Worm (Caenorhabditis elegans) whole organism, L2 larva: Measurements from ENCODE around the gene symk-1.

Experiments
- R02D3.7 ChIP-seq: fragments of 150-350 bp; optimal IDR thresholded peaks from 2 replicates; lab custom pipeline; 2014; ENCODE audit warnings: missing biosample characterization, missing genetic modification characterization
- Y55F3AM.14 ChIP-seq: fragments of 200-800 bp; sonication (Bioruptor generic); optimal IDR thresholded peaks from 2 replicates; lab custom pipeline; 2018; ENCODE audit warnings: mild to moderate bottlenecking, missing genetic modification characterization, missing compliant biosample characterization
- alr-1 ChIP-seq: fragments of 150-350 bp; optimal IDR thresholded peaks from 2 replicates; lab custom pipeline; 2014; ENCODE audit warnings: missing biosample characterization, missing genetic modification characterization
- aly-2 ChIP-seq: fragments of 150-350 bp; optimal IDR thresholded peaks from 2 replicates; lab custom pipeline; 2014; ENCODE audit warnings: missing biosample characterization, missing genetic modification characterization
- ama-1 ChIP-seq: fragments of 150-350 bp; optimal IDR thresholded peaks from 2 replicates; lab custom pipeline; 2018; ENCODE audit warnings: inconsistent platforms
- ceh-16 ChIP-seq: fragments of 150-350 bp; optimal IDR thresholded peaks from 2 replicates; lab custom pipeline; 2014; ENCODE audit warnings: missing biosample characterization, missing genetic modification characterization
- ceh-82 ChIP-seq: fragments of 150-350 bp; optimal IDR thresholded peaks from 2 replicates; lab custom pipeline; 2014; ENCODE audit warnings: missing biosample characterization, missing genetic modification characterization
- crh-2 ChIP-seq: sonication (generic microtip); optimal IDR thresholded peaks from 2 replicates; lab custom pipeline; 2017; ENCODE audit warnings: missing biosample characterization, missing genetic modification characterization
- dmd-4 ChIP-seq: sonication (generic microtip); optimal IDR thresholded peaks from 2 replicates; lab custom pipeline; 2017; ENCODE audit warnings: missing biosample characterization, missing genetic modification characterization
- elt-3 ChIP-seq: sonication (generic microtip); optimal IDR thresholded peaks from 2 replicates; lab custom pipeline; 2017; ENCODE audit warnings: missing biosample characterization, missing genetic modification characterization
- gmeb-1 ChIP-seq: fragments of 150-350 bp; optimal IDR thresholded peaks from 2 replicates; lab custom pipeline; 2014; ENCODE audit warnings: missing biosample characterization, missing genetic modification characterization
- lin-11 ChIP-seq: fragments of 150-350 bp; sonication (generic microtip); optimal IDR thresholded peaks from 2 replicates; lab custom pipeline; 2014; ENCODE audit warnings: missing biosample characterization, missing genetic modification characterization, inconsistent platforms, mixed read lengths
- lin-13 ChIP-seq: fragments of 150-350 bp; optimal IDR thresholded peaks from 2 replicates; lab custom pipeline; 2014; ENCODE audit warnings: missing biosample characterization, missing genetic modification reagents, missing genetic modification characterization
- lin-39 ChIP-seq: fragments of 150-350 bp; optimal IDR thresholded peaks from 2 replicates; lab custom pipeline; 2014; ENCODE audit warnings: missing biosample characterization, missing genetic modification reagents, missing genetic modification characterization
- lsy-2 ChIP-seq, 2 experiments: fragments of 150-350 bp in 1 of 2; sonication (generic microtip) in 1 of 2; optimal IDR thresholded peaks; 2 replicates each; lab custom pipeline; 2014 to 2017; ENCODE audit warnings: missing biosample characterization in 2 of 2, missing genetic modification characterization in 2 of 2
- mbf-1 ChIP-seq: sonication (generic microtip); optimal IDR thresholded peaks from 2 replicates; lab custom pipeline; 2017; ENCODE audit warnings: missing biosample characterization, missing genetic modification characterization
- mdl-1 ChIP-seq, 2 experiments: fragments of 150-350 bp in 1 of 2; sonication (generic microtip) in 1 of 2; optimal IDR thresholded peaks; 2 replicates each; lab custom pipeline; 2017; ENCODE audit warnings: missing biosample characterization in 2 of 2, missing genetic modification characterization in 2 of 2
- nhr-10 ChIP-seq: sonication (generic microtip); optimal IDR thresholded peaks from 2 replicates; lab custom pipeline; 2017; ENCODE audit warnings: missing biosample characterization, missing genetic modification characterization
- nhr-11 ChIP-seq: fragments of 150-350 bp; optimal IDR thresholded peaks from 2 replicates; lab custom pipeline; 2014; ENCODE audit warnings: missing biosample characterization, missing genetic modification characterization
- nhr-12 ChIP-seq: fragments of 150-350 bp; optimal IDR thresholded peaks from 2 replicates; lab custom pipeline; 2014; ENCODE audit warnings: missing biosample characterization, missing genetic modification characterization
- nhr-129 ChIP-seq: fragments of 150-350 bp; optimal IDR thresholded peaks from 2 replicates; lab custom pipeline; 2014; ENCODE audit warnings: missing biosample characterization, missing genetic modification characterization
- nhr-23 ChIP-seq: fragments of 150-350 bp; optimal IDR thresholded peaks from 2 replicates; lab custom pipeline; 2014; ENCODE audit warnings: missing biosample characterization, missing genetic modification reagents, missing genetic modification characterization
- nhr-237 ChIP-seq: fragments of 150-350 bp; optimal IDR thresholded peaks from 2 replicates; lab custom pipeline; 2014; ENCODE audit warnings: missing biosample characterization, missing genetic modification characterization
- nhr-25 ChIP-seq: fragments of 150-350 bp; sonication (generic microtip); optimal IDR thresholded peaks from 3 replicates; lab custom pipeline; 2014; ENCODE audit warnings: missing biosample characterization, missing genetic modification characterization
- nhr-6 ChIP-seq: fragments of 150-350 bp; optimal IDR thresholded peaks from 2 replicates; lab custom pipeline; 2014; ENCODE audit warnings: missing biosample characterization, missing genetic modification characterization
- nhr-77 ChIP-seq: fragments of 150-350 bp; optimal IDR thresholded peaks from 2 replicates; lab custom pipeline; 2014; ENCODE audit warnings: missing biosample characterization, missing genetic modification characterization
- sem-4 ChIP-seq: fragments of 150-350 bp; optimal IDR thresholded peaks from 2 replicates; lab custom pipeline; 2014; ENCODE audit warnings: missing biosample characterization, missing genetic modification reagents, missing genetic modification characterization
- sma-9 ChIP-seq, 2 experiments: fragments of 150-350 bp in 1 of 2; sonication (generic microtip) in 1 of 2; optimal IDR thresholded peaks; 2 replicates each; lab custom pipeline; 2014 to 2016; ENCODE audit warnings: missing genetic modification characterization in 2 of 2, mild to moderate bottlenecking in 1 of 2, missing biosample characterization in 1 of 2, missing compliant biosample characterization in 1 of 2, missing genetic modification reagents in 1 of 2, moderate library complexity in 1 of 2
- snpc-4 ChIP-seq: fragments of 150-350 bp; optimal IDR thresholded peaks from 2 replicates; lab custom pipeline; 2014; ENCODE audit warnings: missing biosample characterization, missing genetic modification characterization
- unc-39 ChIP-seq: fragments of 150-350 bp; optimal IDR thresholded peaks from 2 replicates; lab custom pipeline; 2014; ENCODE audit warnings: missing biosample characterization, missing genetic modification characterization
- unc-62 ChIP-seq: fragments of 150-350 bp; optimal IDR thresholded peaks from 2 replicates; lab custom pipeline; 2014; ENCODE audit warnings: missing biosample characterization, missing genetic modification reagents, missing genetic modification characterization
- zag-1 ChIP-seq: fragments of 150-350 bp; optimal IDR thresholded peaks from 2 replicates; lab custom pipeline; 2014; ENCODE audit warnings: missing biosample characterization, missing genetic modification characterization
- ztf-11 ChIP-seq: sonication (generic microtip); optimal IDR thresholded peaks from 2 replicates; lab custom pipeline; 2017; ENCODE audit warnings: missing biosample characterization, missing genetic modification characterization

symk-1 gene

DNA sequence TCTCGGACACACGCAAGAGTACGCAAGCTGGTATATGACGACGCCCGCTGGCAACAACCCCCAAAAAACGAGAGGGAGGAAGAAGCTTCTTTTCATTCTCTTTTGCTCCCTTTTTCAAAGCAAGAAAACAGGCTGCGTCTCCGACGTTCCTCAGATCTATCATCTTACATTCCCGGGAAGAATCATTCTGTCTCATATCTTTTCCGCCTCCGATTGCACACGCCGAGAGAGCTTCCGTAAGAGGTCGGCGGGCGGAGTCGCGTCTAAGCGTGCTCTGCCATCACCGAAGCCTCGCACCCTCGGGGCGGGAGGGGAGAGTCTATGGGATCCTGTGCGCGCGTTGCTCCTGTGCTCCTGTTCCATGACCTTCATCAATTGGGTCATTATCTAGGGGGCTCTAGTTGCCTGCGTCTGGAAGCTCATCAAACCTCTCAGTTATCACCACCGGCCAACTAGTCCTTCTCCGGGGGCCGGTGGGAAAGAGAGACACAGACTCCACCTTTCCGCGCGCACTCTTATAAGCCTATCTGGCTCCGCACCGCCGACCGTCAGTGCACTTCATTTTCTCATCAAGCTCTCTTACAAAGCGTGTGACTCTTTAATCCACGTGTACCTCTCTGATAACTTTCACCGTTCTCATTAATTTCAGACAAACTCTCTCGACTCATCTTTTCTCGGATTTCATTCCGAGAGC, 24.4 kb upstream of the symk-1 start, which contains the start of the genes slc-17.8 and asns-1:
slc-17.8 (minus strand) TSS at position 51 of the 694 bp plus-strand sequence.
asns-1 (plus strand) TSS at position 644 of the 694 bp plus-strand sequence.
- TF ChIP-seq mdl-1 (tag; optimal IDR thresholded peaks at IDR 0.05; lab: Kevin White, UChicago) = no peak
- no peak for TF ChIP-seq nhr-6 (tag; lab: Kevin White, UChicago)
- no peak for TF ChIP-seq R02D3.7 (tag; lab: Kevin White, UChicago)
- no peak for TF ChIP-seq zag-1
- TF ChIP-seq elt-3 (tag; lab: Kevin White, UChicago) = no peak
- TF ChIP-seq nhr-11 (tag; lab: Kevin White, UChicago) = no peak
- no peak for TF ChIP-seq ceh-16 (tag; lab: Kevin White, UChicago)
- no peak for TF ChIP-seq unc-39
- no peak for TF ChIP-seq ceh-82 (tag; lab: Kevin White, UChicago)
- no peak for TF ChIP-seq nhr-237 (tag; lab: Kevin White, UChicago)
- TF ChIP-seq ztf-11 = no peak
- no peak for TF ChIP-seq crh-2 (tag; lab: Kevin White, UChicago)

DNA sequence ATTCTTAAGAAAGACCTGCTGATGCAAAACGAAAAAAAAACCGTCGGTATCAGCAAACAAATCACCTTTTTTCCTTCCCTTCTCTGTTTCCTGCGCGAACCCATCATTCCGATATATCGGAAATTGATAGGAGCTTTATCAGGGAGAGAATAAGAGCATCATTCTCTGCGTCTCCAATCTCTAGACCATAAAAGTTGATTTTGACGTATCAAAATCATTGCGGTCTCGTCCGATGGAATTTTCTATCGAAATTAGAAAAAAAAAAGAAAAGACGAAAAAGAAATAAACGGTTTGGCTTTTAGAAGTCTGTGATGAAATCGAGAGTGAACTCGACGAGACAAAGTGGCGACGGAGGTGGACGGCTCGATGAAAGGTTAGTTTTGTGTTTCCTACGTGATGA, 21.1 kb upstream of the symk-1 start, which contains the start of gene stdh-4:
stdh-4 (plus strand) TSS at position 301 of the 400 bp plus-strand sequence.
- TF ChIP-seq nhr-237 (tag; lab: Kevin White, UChicago) = no peak
- no peak for TF ChIP-seq unc-39
- TF ChIP-seq alr-1 (tag; lab: Kevin White, UChicago) = no peak
- no peak for TF ChIP-seq ama-1 (lab: Kevin White, UChicago)
- TF ChIP-seq snpc-4 = no peak
- no peak for TF ChIP-seq lin-13 (GFP tag; lab: Kevin White, UChicago)
- no peak for TF ChIP-seq sma-9 (GFP tag; optimal IDR thresholded peaks at IDR 0.05; lab: Kevin White, UChicago)
- no peak for TF ChIP-seq sma-9 (tag; optimal IDR thresholded peaks at IDR 0.05; lab: Kevin White, UChicago)
- no peak for TF ChIP-seq lin-11 (tag; lab: Kevin White, UChicago)
- TF ChIP-seq nhr-77 (tag; lab: Kevin White, UChicago) = no peak
- TF ChIP-seq mdl-1 (tag; optimal IDR thresholded peaks at IDR 0.05; lab: Kevin White, UChicago) = no peak
- TF ChIP-seq lsy-2 (tag; optimal IDR thresholded peaks at IDR 0.05; lab: Kevin White, UChicago) = no peak
- TF ChIP-seq sem-4 (tag; lab: Kevin White, UChicago) = no peak
- no peak for TF ChIP-seq unc-62 (GFP tag; lab: Kevin White, UChicago)
- no peak for TF ChIP-seq ceh-82 (tag; lab: Kevin White, UChicago)
- no peak for TF ChIP-seq aly-2 (tag; lab: Kevin White, UChicago)

- TF ChIP-seq sma-9 (GFP tag; optimal IDR thresholded peaks at IDR 0.05; lab: Kevin White, UChicago) (peak; percentile 24), sma-9 (tag; optimal IDR thresholded peaks at IDR 0.05; lab: Kevin White, UChicago) (no peak), nhr-25 (no peak)
- TF ChIP-seq, all 48 proteins: peak for 1
Measured at ce11 chrV:8552460-8552859, 17.7 kb upstream of the symk-1 start, which contains the start of gene acr-15. TSS of gene acr-15 (plus strand) at chrV:8552695.

- TF ChIP-seq elt-3 (tag; lab: Kevin White, UChicago) (no peak), gmeb-1 (tag; lab: Kevin White, UChicago) (no peak), nhr-23 (tag; lab: Kevin White, UChicago) (no peak), nhr-6 (tag; lab: Kevin White, UChicago) (no peak), zag-1 (no peak), snpc-4 (no peak), ztf-11 (no peak), nhr-12 (tag; lab: Kevin White, UChicago) (no peak), ama-1 (lab: Kevin White, UChicago) (no peak)
Measured at ce11 chrV:8555955-8556354, 14.2 kb upstream of the symk-1 start.

- TF ChIP-seq aly-2 (tag; lab: Kevin White, UChicago) = no peak
- TF ChIP-seq nhr-10 (tag; lab: Kevin White, UChicago) = no peak
- TF ChIP-seq lin-39 (tag; lab: Kevin White, UChicago) = no peak
- TF ChIP-seq Y55F3AM.14 (GFP tag; lab: Kevin White, UChicago) = no peak
- no peak for TF ChIP-seq alr-1 (tag; lab: Kevin White, UChicago)
- TF ChIP-seq unc-62 (GFP tag; lab: Kevin White, UChicago) = no peak
- no peak for TF ChIP-seq ceh-16 (tag; lab: Kevin White, UChicago)
- no peak for TF ChIP-seq lin-13 (GFP tag; lab: Kevin White, UChicago)
- TF ChIP-seq dmd-4 (tag; lab: Kevin White, UChicago) = no peak
- TF ChIP-seq nhr-6 (tag; lab: Kevin White, UChicago) = no peak
- TF ChIP-seq nhr-25 = no peak
- no peak for TF ChIP-seq nhr-129 (tag; lab: Kevin White, UChicago)
- no peak for TF ChIP-seq sma-9 (GFP tag; optimal IDR thresholded peaks at IDR 0.05; lab: Kevin White, UChicago)
- no peak for TF ChIP-seq sma-9 (tag; optimal IDR thresholded peaks at IDR 0.05; lab: Kevin White, UChicago)
- TF ChIP-seq mbf-1 (tag; lab: Kevin White, UChicago) = no peak
- TF ChIP-seq, all 48 proteins: peak for 0
Measured at ce11 chrV:8560916-8561315, 9.2 kb upstream of the symk-1 start, which contains the start of gene acr-16. TSS of gene acr-16 (plus strand) at chrV:8561216.
